Fruit fly (Drosophila melanogaster): Measurements from ENCODE around the gene BomT3.

DNA sequence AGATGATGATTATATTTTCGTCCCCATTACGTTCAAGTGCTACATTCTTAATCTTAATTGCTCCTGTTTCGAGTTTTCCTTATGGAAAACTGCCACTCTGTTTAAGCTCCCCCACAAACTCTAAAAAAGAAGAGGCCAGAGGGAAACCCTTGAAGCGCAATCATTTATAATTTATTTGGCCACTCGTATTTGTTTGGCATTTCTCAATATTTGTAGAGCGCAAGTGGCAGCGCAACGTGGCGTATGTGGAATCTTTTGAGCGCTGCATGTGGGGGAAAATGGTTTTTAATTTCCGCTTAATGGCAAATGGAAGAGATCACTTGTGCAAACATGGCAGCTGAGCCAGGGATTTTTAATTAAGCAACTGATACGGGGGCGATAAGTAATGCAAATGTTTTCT lies 19.0 kb downstream of the BomT3 start:
- TF ChIP-seq usp (GFP tag; optimal IDR thresholded peaks at IDR 0.05) (no peak), EcR (GFP tag; optimal IDR thresholded peaks at IDR 0.05) (no peak), pan (optimal IDR thresholded peaks at IDR 0.05) (no peak), psq (optimal IDR thresholded peaks at IDR 0.05) (no peak), Dll (optimal IDR thresholded peaks at IDR 0.05) (no peak), CG8478 (optimal IDR thresholded peaks at IDR 0.05) (no peak)
